Fruit fly (Drosophila melanogaster) whole organism, adult: ENCODE data around the gene ChLD3.

Experiments
- CG11617 ChIP-seq: fragments of 200-800 bp; sonication (Bioruptor generic); optimal IDR thresholded peaks from 2 replicates; lab custom pipeline; 2017; ENCODE audit warnings: mild to moderate bottlenecking, missing biosample characterization, missing genetic modification reagents, missing genetic modification characterization
- CG12768 ChIP-seq: fragments of 200-800 bp; sonication (Bioruptor generic); optimal IDR thresholded peaks from 2 replicates; lab custom pipeline; 2017; ENCODE audit warnings: missing biosample characterization, missing genetic modification characterization, mild to moderate bottlenecking, moderate library complexity, missing genetic modification reagents
- CG14711 ChIP-seq: fragments of 200-800 bp; sonication (Bioruptor generic); optimal IDR thresholded peaks from 2 replicates; lab custom pipeline; 2018; ENCODE audit warnings: missing biosample characterization, mild to moderate bottlenecking, missing genetic modification characterization, moderate library complexity
- CG1620 ChIP-seq: fragments of 200-800 bp; sonication (Bioruptor generic); optimal IDR thresholded peaks from 2 replicates; lab custom pipeline; 2016; ENCODE audit warnings: missing biosample characterization, missing genetic modification characterization
- CG33017 ChIP-seq: fragments of 200-800 bp; sonication (Bioruptor generic); optimal IDR thresholded peaks from 2 replicates; lab custom pipeline; 2018; ENCODE audit warnings: missing biosample characterization, mild to moderate bottlenecking, missing genetic modification characterization, moderate library complexity
- CG5204 ChIP-seq: fragments of 200-800 bp; sonication (Bioruptor generic); optimal IDR thresholded peaks from 2 replicates; lab custom pipeline; 2016; ENCODE audit warnings: missing biosample characterization, missing genetic modification characterization
- CG7045 ChIP-seq: fragments of 200-800 bp; sonication (Bioruptor generic); optimal IDR thresholded peaks from 2 replicates; lab custom pipeline; 2017; ENCODE audit warnings: missing biosample characterization, mild to moderate bottlenecking, missing genetic modification characterization
- CG7101 ChIP-seq: fragments of 200-800 bp; sonication (Bioruptor generic); optimal IDR thresholded peaks from 2 replicates; lab custom pipeline; 2018; ENCODE audit warnings: missing biosample characterization, mild to moderate bottlenecking, missing genetic modification characterization, moderate library complexity
- Clk ChIP-seq: fragments of 200-800 bp; sonication (Bioruptor generic); optimal IDR thresholded peaks from 2 replicates; lab custom pipeline; 2017; ENCODE audit warnings: missing biosample characterization, missing genetic modification characterization
- Crg-1 ChIP-seq: fragments of 200-800 bp; sonication (Bioruptor generic); optimal IDR thresholded peaks from 2 replicates; lab custom pipeline; 2016; ENCODE audit warnings: missing biosample characterization, missing genetic modification characterization
- Hr96 ChIP-seq: fragments of 200-800 bp; sonication (Bioruptor generic); optimal IDR thresholded peaks from 2 replicates; lab custom pipeline; 2016; ENCODE audit warnings: missing biosample characterization, missing genetic modification characterization
- Mnt ChIP-seq: fragments of 200-800 bp; sonication (Bioruptor generic); optimal IDR thresholded peaks from 2 replicates; lab custom pipeline; 2016; ENCODE audit warnings: missing biosample characterization, mild to moderate bottlenecking, missing genetic modification characterization
- bab1 ChIP-seq: fragments of 200-800 bp; sonication (Bioruptor generic); optimal IDR thresholded peaks from 3 replicates; lab custom pipeline; 2019; ENCODE audit warnings: missing biosample characterization, mild to moderate bottlenecking, missing genetic modification characterization, moderate library complexity
- cic ChIP-seq: fragments of 200-800 bp; sonication (Bioruptor generic); optimal IDR thresholded peaks from 2 replicates; lab custom pipeline; 2017; ENCODE audit warnings: missing biosample characterization, mild to moderate bottlenecking, missing genetic modification characterization, moderate library complexity
- cnc ChIP-seq, 2 experiments: fragments of >200 bp; optimal IDR thresholded peaks; 2 replicates each; lab custom pipeline; 2017
- kay ChIP-seq: fragments of 200-800 bp; sonication (Bioruptor generic); peaks from one replicate; lab custom pipeline; 2016; ENCODE audit warnings: missing biosample characterization, missing genetic modification characterization, borderline replicate concordance
- ovo ChIP-seq: fragments of 200-800 bp; sonication (Bioruptor generic); optimal IDR thresholded peaks from 2 replicates; lab custom pipeline; 2016; ENCODE audit warnings: missing biosample characterization, missing genetic modification characterization
- pad ChIP-seq: fragments of 200-800 bp; sonication (Bioruptor generic); optimal IDR thresholded peaks from 3 replicates; lab custom pipeline; 2017; ENCODE audit warnings: missing biosample characterization, missing genetic modification characterization, mild to moderate bottlenecking, moderate library complexity, missing genetic modification reagents
- tj ChIP-seq: fragments of 200-800 bp; sonication (Bioruptor generic); optimal IDR thresholded peaks from 3 replicates; lab custom pipeline; 2017; ENCODE audit warnings: missing biosample characterization, mild to moderate bottlenecking, missing genetic modification characterization, moderate library complexity
- toe ChIP-seq: fragments of 200-800 bp; sonication (Bioruptor generic); optimal IDR thresholded peaks from 2 replicates; lab custom pipeline; 2016; ENCODE audit warnings: missing biosample characterization, missing genetic modification characterization

Gene ChLD3

dm6 chr2L:16716771-16717170 lies 21.9 kb upstream of the ChLD3 start:
- TF ChIP-seq pad (peak; percentile 9), CG14711 (tag; lab: Kevin White, UChicago) (peak; percentile 32), toe (no peak)

- TF ChIP-seq CG14711 (tag; lab: Kevin White, UChicago) (no peak), cic (GFP tag; lab: Kevin White, UChicago) (no peak), CG7045 (GFP tag; lab: Kevin White, UChicago) (no peak), CG33017 (tag; lab: Kevin White, UChicago) (no peak), ovo (GFP tag; lab: Kevin White, UChicago) (no peak), Clk (GFP tag; lab: Kevin White, UChicago) (no peak), toe (no peak), Mnt (no peak), CG11617 (no peak), cnc (optimal IDR thresholded peaks at IDR 0.05; lab: Kevin White, UChicago) (no peak), CG1620 (GFP tag; lab: Kevin White, UChicago) (no peak), kay (GFP tag; lab: Kevin White, UChicago) (no peak), tj (no peak), pad (no peak), CG7101 (tag; lab: Kevin White, UChicago) (no peak), Crg-1 (GFP tag; lab: Kevin White, UChicago) (no peak)
Observed at dm6 chr2L:16718446-16719173, 20.0 kb upstream of the ChLD3 start.

dm6 chr2L:16719643-16720515 lies 18.8 kb upstream of the ChLD3 start, which contains the start of gene Cyt-c-p:
TSS of gene Cyt-c-p (plus strand) at chr2L:16719932.
- peak; percentile 86 for TF ChIP-seq pad
- peak; percentile 43 for TF ChIP-seq Mnt
- peak; percentile 69 for TF ChIP-seq kay (GFP tag; lab: Kevin White, UChicago)
- peak; percentile 27 for TF ChIP-seq CG33017 (tag; lab: Kevin White, UChicago)
- no peak for TF ChIP-seq CG5204 (GFP tag; lab: Kevin White, UChicago)
- peak; percentile 69 for TF ChIP-seq bab1
- no peak for TF ChIP-seq CG12768 (GFP tag; lab: Kevin White, UChicago)
- peak; percentile 47 for TF ChIP-seq CG1620 (GFP tag; lab: Kevin White, UChicago)
- no peak for TF ChIP-seq cnc (optimal IDR thresholded peaks at IDR 0.05; lab: Kevin White, UChicago)
- TF ChIP-seq cic (GFP tag; lab: Kevin White, UChicago): peak; percentile 73
- peak; percentile 6 for TF ChIP-seq Crg-1 (GFP tag; lab: Kevin White, UChicago)
- TF ChIP-seq CG7045 (GFP tag; lab: Kevin White, UChicago): no peak
- TF ChIP-seq CG11617: peak; percentile 58
- TF ChIP-seq CG7101 (tag; lab: Kevin White, UChicago): peak; percentile 54
- peak; percentile 0 for TF ChIP-seq CG14711 (tag; lab: Kevin White, UChicago)
- TF ChIP-seq toe: no peak
- peak; percentile 18 for TF ChIP-seq ovo (GFP tag; lab: Kevin White, UChicago)
- TF ChIP-seq Hr96 (GFP tag; lab: Kevin White, UChicago): peak; percentile 25
- TF ChIP-seq Clk (GFP tag; lab: Kevin White, UChicago): no peak
- TF ChIP-seq tj: peak; percentile 52

DNA sequence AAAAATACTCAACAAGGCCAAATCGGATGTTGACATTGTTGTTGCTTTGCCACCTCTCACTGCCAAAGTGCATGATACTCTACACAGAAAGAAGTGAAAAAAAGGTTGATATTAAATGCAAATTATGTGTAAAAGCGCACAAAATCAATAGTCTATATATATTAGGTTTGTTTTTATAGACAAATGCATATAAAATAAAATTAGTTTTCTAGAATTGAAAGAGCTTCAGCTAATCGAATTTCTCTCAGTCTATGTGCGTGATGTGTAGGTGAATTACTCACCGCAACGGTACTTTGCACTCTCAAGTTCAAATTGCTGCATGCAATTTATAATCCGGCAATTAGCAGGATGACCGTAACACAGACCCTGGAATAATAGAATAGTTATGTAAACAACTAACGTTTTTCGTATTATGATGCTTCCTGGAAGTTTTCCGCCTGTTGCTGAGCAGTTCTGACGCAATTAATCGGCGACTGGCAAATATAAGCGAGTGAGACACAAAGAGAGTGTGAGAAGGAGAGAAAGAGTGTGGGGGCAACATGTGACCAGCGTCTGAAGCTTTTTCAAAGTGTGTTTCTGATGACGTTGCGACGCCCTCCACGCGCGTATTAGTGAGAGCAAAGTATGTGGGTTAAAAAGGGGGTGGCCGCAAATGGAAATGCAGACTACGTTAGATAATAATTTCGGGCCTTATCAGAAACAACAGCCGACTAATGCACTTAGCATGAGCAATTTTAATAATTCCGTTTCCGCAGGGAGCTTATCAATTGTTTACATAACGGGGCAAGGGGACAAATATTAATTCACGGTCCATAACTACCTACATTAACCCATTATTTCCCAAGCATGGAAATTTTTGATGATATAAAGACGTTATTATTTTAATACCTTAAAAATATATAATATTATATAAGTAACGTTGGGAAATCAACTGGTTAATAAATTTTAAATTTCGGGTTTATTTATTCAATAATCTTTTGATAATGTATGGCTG lies 17.6 kb upstream of the ChLD3 start:
- TF ChIP-seq kay (GFP tag; lab: Kevin White, UChicago) (peak; percentile 99), ovo (GFP tag; lab: Kevin White, UChicago) (peak; percentile 91), CG33017 (tag; lab: Kevin White, UChicago) (peak; percentile 94), tj (peak; percentile 81), Clk (GFP tag; lab: Kevin White, UChicago) (peak; percentile 86), CG14711 (tag; lab: Kevin White, UChicago) (peak; percentile 95), CG7101 (tag; lab: Kevin White, UChicago) (peak; percentile 93), CG1620 (GFP tag; lab: Kevin White, UChicago) (peak; percentile 94), CG5204 (GFP tag; lab: Kevin White, UChicago) (peak; percentile 97), cnc (optimal IDR thresholded peaks at IDR 0.05; lab: Kevin White, UChicago) (no peak), CG11617 (peak; percentile 96), pad (peak; percentile 85), CG12768 (GFP tag; lab: Kevin White, UChicago) (peak; percentile 93), CG7045 (GFP tag; lab: Kevin White, UChicago) (peak; percentile 97), Hr96 (GFP tag; lab: Kevin White, UChicago) (peak; percentile 88), bab1 (peak; percentile 98), toe (peak; percentile 95), cic (GFP tag; lab: Kevin White, UChicago) (peak; percentile 75), Crg-1 (GFP tag; lab: Kevin White, UChicago) (peak; percentile 84), Mnt (peak; percentile 86)
